Fruit fly (Drosophila melanogaster): ENCODE data around the gene CG14300.

- TF ChIP-seq EcR (GFP tag; optimal IDR thresholded peaks at IDR 0.05): no peak
- TF ChIP-seq CG34367 (tag; optimal IDR thresholded peaks at IDR 0.05): no peak
- no peak for TF ChIP-seq CG13204 (GFP tag; optimal IDR thresholded peaks at IDR 0.05)
- no peak for TF ChIP-seq CG14655 (GFP tag; optimal IDR thresholded peaks at IDR 0.05)
- no peak for TF ChIP-seq CG8301 (tag; optimal IDR thresholded peaks at IDR 0.05)
- TF ChIP-seq Pif1A (GFP tag; optimal IDR thresholded peaks at IDR 0.05): no peak
- TF ChIP-seq CG4496 (GFP tag; IDR thresholded peaks at IDR 0.05): no peak
- no peak for TF ChIP-seq CG32121 (GFP tag; IDR thresholded peaks at IDR 0.05)
- no peak for TF ChIP-seq Snoo (tag; optimal IDR thresholded peaks at IDR 0.05)
- TF ChIP-seq D1 (tag; optimal IDR thresholded peaks at IDR 0.05): no peak
These were observed 44.6 kb upstream of the CG14300 start for dm6 chr3R:18738086-18738485.

All from whole organism, pupa.